Fruit fly (Drosophila melanogaster): ENCODE results near the gene CG44040.

DNA sequence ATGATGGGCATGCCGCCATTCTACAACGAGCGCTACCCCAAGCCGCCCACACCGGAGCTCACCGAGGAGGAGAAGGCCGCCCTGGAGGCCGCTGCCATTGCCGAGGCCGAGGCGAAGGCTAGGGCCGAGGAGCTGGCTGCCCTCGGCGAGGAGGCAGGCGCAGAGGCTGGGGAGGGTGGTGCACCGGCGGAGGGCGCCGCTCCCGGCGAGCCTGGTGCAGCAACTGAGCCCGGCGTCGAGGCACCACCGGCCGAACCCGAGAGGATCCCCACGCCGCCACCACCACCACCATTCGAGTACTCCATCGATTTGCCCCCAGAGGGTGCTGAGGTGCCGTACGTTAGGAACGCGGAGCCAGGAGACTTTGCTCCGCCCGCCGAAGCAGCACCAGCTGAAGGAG is 14.9 kb upstream of the CG44040 start:
- no peak for TF ChIP-seq CG7101 (tag; optimal IDR thresholded peaks at IDR 0.05)
- no peak for TF ChIP-seq CG14711 (tag; optimal IDR thresholded peaks at IDR 0.05)

All from whole organism, adult.